Worm (Caenorhabditis elegans) whole organism, young adult: ENCODE measurements around the gene ajm-1.

Source experiments
- B0261.1 ChIP-seq: sonication (generic microtip); optimal IDR thresholded peaks from 2 replicates; lab custom pipeline; 2016; ENCODE audit warnings: mild to moderate bottlenecking, missing genetic modification characterization, moderate library complexity, missing compliant biosample characterization
- F10E7.11 ChIP-seq: sonication (generic microtip); optimal IDR thresholded peaks from 2 replicates; lab custom pipeline; 2017; ENCODE audit warnings: mild to moderate bottlenecking, missing genetic modification characterization, moderate library complexity, missing compliant biosample characterization
- F22D6.2 ChIP-seq: sonication (generic microtip); optimal IDR thresholded peaks from 2 replicates; lab custom pipeline; 2016; ENCODE audit warnings: mild to moderate bottlenecking, missing genetic modification characterization, missing compliant biosample characterization
- F37B4.10 ChIP-seq: fragments of 200-800 bp; sonication (Bioruptor generic); IDR thresholded peaks from 2 replicates; pipeline ENCODE4 v1.3.6; 2022; ENCODE audit warnings: missing genetic modification characterization, missing compliant biosample characterization
- F57A8.1 ChIP-seq: fragments of 200-800 bp; sonication (Bioruptor generic); optimal IDR thresholded peaks from 2 replicates; lab custom pipeline; 2018; ENCODE audit warnings: mild to moderate bottlenecking, missing genetic modification characterization, moderate library complexity, missing compliant biosample characterization
- K12H6.12 ChIP-seq: fragments of 200-800 bp; sonication (Bioruptor generic); optimal IDR thresholded peaks from 2 replicates; lab custom pipeline; 2018; ENCODE audit warnings: mild to moderate bottlenecking, missing genetic modification characterization, missing compliant biosample characterization
- Y95B8A.8 ChIP-seq: fragments of 200-800 bp; sonication (Bioruptor generic); IDR thresholded peaks from 2 replicates; pipeline ENCODE4 v1.3.6; 2022; ENCODE audit warnings: missing genetic modification reagents, missing genetic modification characterization, missing compliant biosample characterization
- ZK185.1 ChIP-seq: sonication (generic microtip); optimal IDR thresholded peaks from 2 replicates; lab custom pipeline; 2016; ENCODE audit warnings: mild to moderate bottlenecking, missing genetic modification characterization, missing compliant biosample characterization; ENCODE audit not compliant: poor library complexity, severe bottlenecking
- akir-1 ChIP-seq: fragments of 200-800 bp; sonication (Bioruptor generic); optimal IDR thresholded peaks from 2 replicates; lab custom pipeline; 2018; ENCODE audit warnings: mild to moderate bottlenecking, missing genetic modification characterization, moderate library complexity, missing compliant biosample characterization
- atf-7 ChIP-seq: sonication (generic microtip); optimal IDR thresholded peaks from 2 replicates; lab custom pipeline; 2017; ENCODE audit warnings: mild to moderate bottlenecking, missing genetic modification characterization, missing compliant biosample characterization
- attf-3 ChIP-seq: fragments of 200-800 bp; sonication (Bioruptor generic); conservative IDR thresholded peaks from 2 replicates; pipeline ENCODE4 v1.3.6; 2022; ENCODE audit warnings: missing genetic modification reagents, missing genetic modification characterization, missing compliant biosample characterization
- bed-2 ChIP-seq: fragments of 200-800 bp; sonication (Bioruptor generic); IDR thresholded peaks from 2 replicates; pipeline ENCODE4 v1.3.6; 2022; ENCODE audit warnings: missing genetic modification reagents, missing genetic modification characterization, missing compliant biosample characterization
- ceh-27 ChIP-seq: fragments of 200-800 bp; sonication (Bioruptor generic); optimal IDR thresholded peaks from 2 replicates; lab custom pipeline; 2018; ENCODE audit warnings: mild to moderate bottlenecking, missing genetic modification characterization, moderate library complexity, missing compliant biosample characterization
- ceh-79 ChIP-seq: sonication (generic microtip); optimal IDR thresholded peaks from 2 replicates; lab custom pipeline; 2017; ENCODE audit warnings: mild to moderate bottlenecking, missing genetic modification characterization, missing compliant biosample characterization
- chd-7 ChIP-seq: sonication (generic microtip); optimal IDR thresholded peaks from 2 replicates; lab custom pipeline; 2016; ENCODE audit warnings: mild to moderate bottlenecking, missing genetic modification characterization, moderate library complexity, missing compliant biosample characterization
- die-1 ChIP-seq: sonication (generic microtip); optimal IDR thresholded peaks from 2 replicates; lab custom pipeline; 2016; ENCODE audit warnings: missing genotype, mild to moderate bottlenecking, missing genetic modification characterization, missing compliant biosample characterization
- dpl-1 ChIP-seq: fragments of 150-350 bp; optimal IDR thresholded peaks from 2 replicates; lab custom pipeline; 2014; ENCODE audit warnings: missing biosample characterization, missing genetic modification reagents, missing genetic modification characterization
- egrh-3 ChIP-seq: fragments of 200-800 bp; sonication (Bioruptor generic); IDR thresholded peaks from 2 replicates; pipeline ENCODE4 v1.3.6; 2022; ENCODE audit warnings: missing genetic modification reagents, missing genetic modification characterization, missing compliant biosample characterization
- ekl-4 ChIP-seq: fragments of 200-800 bp; sonication (Bioruptor generic); IDR thresholded peaks from 2 replicates; pipeline ENCODE4 v1.3.6; 2022; ENCODE audit warnings: missing genetic modification reagents, missing genetic modification characterization, missing compliant biosample characterization
- ets-4 ChIP-seq: fragments of 200-800 bp; sonication (Bioruptor generic); optimal IDR thresholded peaks from 2 replicates; lab custom pipeline; 2018; ENCODE audit warnings: mild to moderate bottlenecking, missing genetic modification characterization, missing compliant biosample characterization
- fkh-3 ChIP-seq: sonication (generic microtip); optimal IDR thresholded peaks from 2 replicates; lab custom pipeline; 2016; ENCODE audit warnings: mild to moderate bottlenecking, missing genetic modification characterization, missing compliant biosample characterization
- hlh-12 ChIP-seq: sonication (generic microtip); optimal IDR thresholded peaks from 2 replicates; lab custom pipeline; 2016; ENCODE audit warnings: missing genetic modification characterization, missing compliant biosample characterization
- hlh-26 ChIP-seq: fragments of 200-800 bp; sonication (Bioruptor generic); conservative IDR thresholded peaks from 2 replicates; pipeline ENCODE4 v1.3.6; 2022; ENCODE audit warnings: missing genetic modification reagents, missing genetic modification characterization, missing compliant biosample characterization
- hmg-1.2 ChIP-seq: fragments of 200-800 bp; sonication (Bioruptor generic); IDR thresholded peaks from 2 replicates; pipeline ENCODE4 v1.3.6; 2022; ENCODE audit warnings: missing genetic modification reagents, missing genetic modification characterization, missing compliant biosample characterization
- hmg-20 ChIP-seq: fragments of 200-800 bp; sonication (Bioruptor generic); IDR thresholded peaks from 2 replicates; pipeline ENCODE4 v1.3.6; 2022; ENCODE audit warnings: missing genetic modification reagents, missing genetic modification characterization, missing compliant biosample characterization
- let-607 ChIP-seq, 2 experiments: fragments of 200-800 bp in 1 of 2; sonication (Bioruptor generic) in 1 of 2; sonication (generic microtip) in 1 of 2; optimal IDR thresholded peaks; 2 replicates each; lab custom pipeline; 2016 to 2018; ENCODE audit warnings: mild to moderate bottlenecking in 2 of 2, missing compliant biosample characterization in 2 of 2, missing genetic modification characterization in 2 of 2, moderate library complexity in 2 of 2, missing genotype in 1 of 2
- lin-26 ChIP-seq: fragments of 200-800 bp; sonication (Bioruptor generic); IDR thresholded peaks from 2 replicates; pipeline ENCODE4 v1.3.6; 2022; ENCODE audit warnings: missing genetic modification reagents, missing genetic modification characterization, missing compliant biosample characterization
- lin-35 ChIP-seq, 3 experiments: fragments of 150-350 bp in 2 of 3; sonication (generic microtip) in 1 of 3; optimal IDR thresholded peaks; 2 replicates each; lab custom pipeline; 2014 to 2018; ENCODE audit warnings: missing biosample characterization in 3 of 3, missing genetic modification characterization in 3 of 3, missing genetic modification reagents in 3 of 3
- lin-40 ChIP-seq: sonication (generic microtip); optimal IDR thresholded peaks from 2 replicates; lab custom pipeline; 2016; ENCODE audit warnings: missing genetic modification characterization, mild to moderate bottlenecking, missing compliant biosample characterization, missing genotype, missing genetic modification reagents
- lsl-1 ChIP-seq: fragments of 200-800 bp; sonication (Bioruptor generic); optimal IDR thresholded peaks from 2 replicates; lab custom pipeline; 2018; ENCODE audit warnings: mild to moderate bottlenecking, missing genetic modification characterization, moderate library complexity, missing compliant biosample characterization
- madf-3 ChIP-seq: fragments of 200-800 bp; sonication (Bioruptor generic); IDR thresholded peaks from 2 replicates; pipeline ENCODE4 v1.3.6; 2022; ENCODE audit warnings: missing genetic modification reagents, missing genetic modification characterization, missing compliant biosample characterization
- mxl-1 ChIP-seq: sonication (generic microtip); optimal IDR thresholded peaks from 2 replicates; lab custom pipeline; 2016; ENCODE audit warnings: missing genetic modification characterization, missing compliant biosample characterization
- nhr-120 ChIP-seq: fragments of 200-800 bp; sonication (Bioruptor generic); IDR thresholded peaks from 2 replicates; pipeline ENCODE4 v1.3.6; 2022; ENCODE audit warnings: missing genetic modification characterization, missing compliant biosample characterization
- nhr-90 ChIP-seq: sonication (generic microtip); optimal IDR thresholded peaks from 2 replicates; lab custom pipeline; 2016; ENCODE audit warnings: missing genotype, mild to moderate bottlenecking, missing genetic modification characterization, missing compliant biosample characterization
- pha-4 ChIP-seq: fragments of 150-350 bp; sonication (generic microtip); optimal IDR thresholded peaks from 2 replicates; lab custom pipeline; 2014; ENCODE audit warnings: missing biosample characterization, missing genetic modification reagents, missing genetic modification characterization
- rcor-1 ChIP-seq: fragments of 200-800 bp; sonication (Bioruptor generic); IDR thresholded peaks from 2 replicates; pipeline ENCODE4 v1.3.6; 2022; ENCODE audit warnings: missing genetic modification reagents, missing genetic modification characterization, missing compliant biosample characterization
- rec-8 ChIP-seq, 2 experiments: sonication (generic microtip); optimal IDR thresholded peaks; 2 replicates each; lab custom pipeline; 2016; ENCODE audit warnings: mild to moderate bottlenecking in 2 of 2, missing genetic modification characterization in 2 of 2, missing genetic modification reagents in 2 of 2, missing genotype in 2 of 2, missing biosample characterization in 1 of 2, missing compliant biosample characterization in 1 of 2, moderate library complexity in 1 of 2
- rpc-1 ChIP-seq, 2 experiments: fragments of 150-350 bp in 1 of 2; sonication (generic microtip) in 1 of 2; optimal IDR thresholded peaks; 2 replicates each; lab custom pipeline; 2014 to 2018; ENCODE audit warnings: missing biosample characterization in 1 of 2, missing genetic modification characterization in 1 of 2, missing genetic modification reagents in 1 of 2, missing genotype in 1 of 2
- sdz-38 ChIP-seq: sonication (generic microtip); optimal IDR thresholded peaks from 2 replicates; lab custom pipeline; 2016; ENCODE audit warnings: missing genotype, missing genetic modification characterization, missing compliant biosample characterization
- snpc-4 ChIP-seq, 5 experiments: fragments of 150-350 bp in 1 of 5; sonication (generic microtip) in 4 of 5; optimal IDR thresholded peaks; 2 replicates each; lab custom pipeline; 2014 to 2018; ENCODE audit warnings: missing genetic modification characterization in 5 of 5, missing biosample characterization in 3 of 5, antibody characterized with exemption in 2 of 5, mild to moderate bottlenecking in 2 of 5, missing compliant biosample characterization in 2 of 5, missing genotype in 2 of 5, moderate library complexity in 2 of 5, missing genetic modification reagents in 1 of 5
- somi-1 ChIP-seq: fragments of 200-800 bp; sonication (Bioruptor generic); optimal IDR thresholded peaks from 2 replicates; lab custom pipeline; 2018; ENCODE audit warnings: mild to moderate bottlenecking, missing genetic modification characterization, missing compliant biosample characterization
- unc-62 ChIP-seq: fragments of 150-350 bp; optimal IDR thresholded peaks from 2 replicates; lab custom pipeline; 2014; ENCODE audit warnings: missing biosample characterization, missing genetic modification reagents, missing genetic modification characterization
- zfh-2 ChIP-seq: fragments of 200-800 bp; sonication (Bioruptor generic); conservative IDR thresholded peaks from 2 replicates; pipeline ENCODE4 v1.3.6; 2022; ENCODE audit warnings: missing genetic modification reagents, missing genetic modification characterization, missing compliant biosample characterization
- ztf-18 ChIP-seq: sonication (generic microtip); optimal IDR thresholded peaks from 2 replicates; lab custom pipeline; 2016; ENCODE audit warnings: missing genotype, mild to moderate bottlenecking, missing genetic modification characterization, missing compliant biosample characterization
- ztf-26 ChIP-seq: sonication (generic microtip); optimal IDR thresholded peaks from 2 replicates; lab custom pipeline; 2017; ENCODE audit warnings: missing genetic modification characterization, missing compliant biosample characterization

ajm-1 gene

ce11 chrX:9076886-9077285 lies 5.9 kb upstream of the ajm-1 start, which contains the start of gene F47E1.1:
Gene F47E1.1, plus strand, starts transcription at chrX:9077186.
- no peak for TF ChIP-seq sdz-38 (tag; lab: Kevin White, UChicago)
- TF ChIP-seq lin-40, result no peak
- no peak for TF ChIP-seq Y95B8A.8 (GFP tag; lab: Robert Waterston, UW)
- TF ChIP-seq nhr-120, result no peak
- TF ChIP-seq K12H6.12 (tag; lab: Kevin White, UChicago), result no peak

ce11 chrX:9078149-9078548 lies 4.6 kb upstream of the ajm-1 start:
- TF ChIP-seq lin-35 (GFP tag; optimal IDR thresholded peaks at IDR 0.05; lab: Kevin White, UChicago) (no peak), die-1 (peak; percentile 81), unc-62 (GFP tag; lab: Kevin White, UChicago) (no peak), akir-1 (no peak), hmg-20 (GFP tag; lab: Robert Waterston, UW) (0 out of 2 replicates have a peak, but pooled peaks have one; percentile 40), hlh-26 (no peak), ceh-79 (tag; lab: Kevin White, UChicago) (no peak), let-607 (tag; optimal IDR thresholded peaks at IDR 0.05; lab: Kevin White, UChicago) (peak in 1 of 2 experiments; percentile 55), ztf-26 (tag; lab: Kevin White, UChicago) (peak; percentile 35), hmg-1.2 (GFP tag; lab: Robert Waterston, UW) (peak; percentile 73), somi-1 (GFP tag; lab: Kevin White, UChicago) (peak; percentile 28), zfh-2 (GFP tag; lab: Robert Waterston, UW) (no peak), nhr-90 (tag; lab: Kevin White, UChicago) (peak; percentile 80), F57A8.1 (no peak), F22D6.2 (tag; lab: Kevin White, UChicago) (no peak), lin-26 (GFP tag; lab: Robert Waterston, UW) (peak; percentile 92), ztf-18 (tag; lab: Kevin White, UChicago) (peak; percentile 71), atf-7 (tag; lab: Kevin White, UChicago) (no peak), ceh-27 (GFP tag; lab: Kevin White, UChicago) (peak; percentile 40), nhr-120 (0 out of 2 replicates have a peak, but pooled peaks have one; percentile 68), hlh-12 (tag; lab: Kevin White, UChicago) (peak; percentile 30), pha-4 (tag; lab: Kevin White, UChicago) (no peak), egrh-3 (GFP tag; lab: Robert Waterston, UW) (peak; percentile 25; the same call in 1 of the 2 replicates), snpc-4 (GFP tag; optimal IDR thresholded peaks at IDR 0.05; lab: Kevin White, UChicago) (peak; percentile 50), snpc-4 (tag; optimal IDR thresholded peaks at IDR 0.05; lab: Kevin White, UChicago) (peak in 1 of 4 experiments; percentile 55), ets-4 (peak; percentile 35), chd-7 (tag; lab: Kevin White, UChicago) (no peak), madf-3 (0 out of 2 replicates have a peak, but pooled peaks have one; percentile 35), mxl-1 (tag; lab: Kevin White, UChicago) (peak; percentile 59), K12H6.12 (tag; lab: Kevin White, UChicago) (no peak), lin-40 (peak; percentile 26), F37B4.10 (GFP tag; lab: Robert Waterston, UW) (no peak), F10E7.11 (no peak), dpl-1 (GFP tag; lab: Kevin White, UChicago) (no peak), fkh-3 (tag; lab: Kevin White, UChicago) (peak; percentile 67), ZK185.1 (tag; lab: Kevin White, UChicago) (peak; percentile 60), rpc-1 (optimal IDR thresholded peaks at IDR 0.05; lab: Kevin White, UChicago) (peak; percentile 89), rpc-1 (tag; optimal IDR thresholded peaks at IDR 0.05; lab: Kevin White, UChicago) (peak; percentile 92), rcor-1 (no peak), B0261.1 (tag; lab: Kevin White, UChicago) (peak; percentile 88), rec-8 (tag; optimal IDR thresholded peaks at IDR 0.05; lab: Kevin White, UChicago) (peak; percentile 45 to 61), lsl-1 (GFP tag; lab: Kevin White, UChicago) (no peak), attf-3 (GFP tag; lab: Robert Waterston, UW) (no peak), bed-2 (GFP tag; lab: Robert Waterston, UW) (no peak), ekl-4 (no peak)
